Fruit fly (Drosophila melanogaster): Measurements from ENCODE around the gene lectin-22C.

- TF ChIP-seq insv (optimal IDR thresholded peaks at IDR 0.05) (no peak), Myc (optimal IDR thresholded peaks at IDR 0.05) (no peak), h (optimal IDR thresholded peaks at IDR 0.05) (no peak), psq (optimal IDR thresholded peaks at IDR 0.05) (no peak)
Observed at dm6 chr2L:2008114-2008513, 29.0 kb downstream of the lectin-22C start, which contains the start of gene Nplp4.

All from Kc167 (cell line).